Worm (Caenorhabditis elegans) whole organism, late embryonic: ENCODE measurements around the gene ndub-11.

Source experiments
- K02D7.2 ChIP-seq: sonication (generic microtip); optimal IDR thresholded peaks from 2 replicates; lab custom pipeline; 2017; ENCODE audit warnings: mild to moderate bottlenecking, missing genetic modification characterization, missing compliant biosample characterization
- K09A11.1 ChIP-seq: sonication (generic microtip); optimal IDR thresholded peaks from 2 replicates; lab custom pipeline; 2017; ENCODE audit warnings: antibody characterized with exemption, mild to moderate bottlenecking, missing genetic modification characterization, missing compliant biosample characterization; ENCODE audit not compliant: insufficient read depth
- T23F11.4 ChIP-seq: fragments of 200-800 bp; sonication (Bioruptor generic); optimal IDR thresholded peaks from 2 replicates; lab custom pipeline; 2018; ENCODE audit warnings: mild to moderate bottlenecking, missing genetic modification characterization, missing compliant biosample characterization
- Y22D7AL.16 ChIP-seq: sonication (generic microtip); optimal IDR thresholded peaks from 2 replicates; lab custom pipeline; 2016; ENCODE audit warnings: missing genetic modification characterization, missing compliant biosample characterization
- ahr-1 ChIP-seq: sonication (generic microtip); optimal IDR thresholded peaks from 2 replicates; lab custom pipeline; 2016; ENCODE audit warnings: missing genetic modification characterization, missing compliant biosample characterization
- ceh-18 ChIP-seq: sonication (generic microtip); optimal IDR thresholded peaks from 2 replicates; lab custom pipeline; 2016; ENCODE audit warnings: missing genetic modification characterization, missing compliant biosample characterization
- ceh-19 ChIP-seq: fragments of 200-800 bp; sonication (Bioruptor generic); optimal IDR thresholded peaks from 2 replicates; lab custom pipeline; 2018; ENCODE audit warnings: mild to moderate bottlenecking, missing genetic modification characterization, missing compliant biosample characterization
- ceh-2 ChIP-seq: sonication (generic microtip); optimal IDR thresholded peaks from 2 replicates; lab custom pipeline; 2016; ENCODE audit warnings: missing genotype, missing genetic modification characterization, missing compliant biosample characterization
- ceh-24 ChIP-seq: sonication (generic microtip); optimal IDR thresholded peaks from 2 replicates; lab custom pipeline; 2016; ENCODE audit warnings: mild to moderate bottlenecking, missing genetic modification characterization, missing compliant biosample characterization
- ceh-30 ChIP-seq: fragments of 150-350 bp; optimal IDR thresholded peaks from 2 replicates; lab custom pipeline; 2014; ENCODE audit warnings: missing biosample characterization, missing genetic modification characterization
- ceh-31 ChIP-seq: sonication (generic microtip); optimal IDR thresholded peaks from 2 replicates; lab custom pipeline; 2016; ENCODE audit warnings: missing genetic modification characterization, missing compliant biosample characterization
- ceh-34 ChIP-seq: sonication (generic microtip); optimal IDR thresholded peaks from 2 replicates; lab custom pipeline; 2016; ENCODE audit warnings: mild to moderate bottlenecking, missing genetic modification characterization, missing compliant biosample characterization
- ceh-48 ChIP-seq: sonication (generic microtip); optimal IDR thresholded peaks from 2 replicates; lab custom pipeline; 2016; ENCODE audit warnings: missing genetic modification characterization, inconsistent platforms, missing compliant biosample characterization
- ceh-6 ChIP-seq: fragments of 200-800 bp; sonication (Bioruptor generic); optimal IDR thresholded peaks from 2 replicates; lab custom pipeline; 2018; ENCODE audit warnings: mild to moderate bottlenecking, missing genetic modification characterization, missing compliant biosample characterization
- ceh-9 ChIP-seq: sonication (generic microtip); optimal IDR thresholded peaks from 2 replicates; lab custom pipeline; 2016; ENCODE audit warnings: mild to moderate bottlenecking, missing genetic modification characterization, inconsistent platforms, missing compliant biosample characterization
- dmd-4 ChIP-seq: sonication (generic microtip); optimal IDR thresholded peaks from 2 replicates; lab custom pipeline; 2016; ENCODE audit warnings: borderline replicate concordance, missing genetic modification characterization, missing compliant biosample characterization
- dve-1 ChIP-seq: sonication (generic microtip); optimal IDR thresholded peaks from 2 replicates; lab custom pipeline; 2017; ENCODE audit warnings: antibody characterized with exemption, mild to moderate bottlenecking, missing genetic modification characterization, missing compliant biosample characterization
- elt-4 ChIP-seq: sonication (generic microtip); optimal IDR thresholded peaks from 2 replicates; lab custom pipeline; 2016; ENCODE audit warnings: missing genetic modification characterization, missing compliant biosample characterization
- eyg-1 ChIP-seq: sonication (generic microtip); optimal IDR thresholded peaks from 2 replicates; lab custom pipeline; 2016; ENCODE audit warnings: missing genotype, missing genetic modification characterization, missing compliant biosample characterization
- fkh-10 ChIP-seq: fragments of 150-350 bp; optimal IDR thresholded peaks from 2 replicates; lab custom pipeline; 2014; ENCODE audit warnings: missing biosample characterization, missing genetic modification reagents, missing genetic modification characterization
- fkh-6 ChIP-seq: sonication (generic microtip); optimal IDR thresholded peaks from 2 replicates; lab custom pipeline; 2016; ENCODE audit warnings: missing genetic modification characterization, missing compliant biosample characterization
- gmeb-2 ChIP-seq: sonication (generic microtip); optimal IDR thresholded peaks from 2 replicates; lab custom pipeline; 2016; ENCODE audit warnings: missing genetic modification characterization, inconsistent platforms, missing compliant biosample characterization
- hlh-13 ChIP-seq: fragments of 200-800 bp; sonication (Bioruptor generic); optimal IDR thresholded peaks from 2 replicates; lab custom pipeline; 2018; ENCODE audit warnings: mild to moderate bottlenecking, missing genetic modification characterization, missing compliant biosample characterization
- hlh-30 ChIP-seq: sonication (generic microtip); optimal IDR thresholded peaks from 2 replicates; lab custom pipeline; 2017; ENCODE audit warnings: antibody characterized with exemption, missing genetic modification characterization, missing compliant biosample characterization; ENCODE audit not compliant: insufficient read depth
- hlh-6 ChIP-seq: sonication (generic microtip); optimal IDR thresholded peaks from 2 replicates; lab custom pipeline; 2016; ENCODE audit warnings: missing genotype, missing genetic modification characterization, missing compliant biosample characterization
- hlh-8 ChIP-seq: sonication (generic microtip); optimal IDR thresholded peaks from 2 replicates; lab custom pipeline; 2016; ENCODE audit warnings: missing genotype, missing genetic modification characterization, missing compliant biosample characterization
- lim-6 ChIP-seq: sonication (generic microtip); optimal IDR thresholded peaks from 2 replicates; lab custom pipeline; 2016; ENCODE audit warnings: missing genetic modification characterization, missing compliant biosample characterization
- lin-11 ChIP-seq: fragments of 200-800 bp; sonication (Bioruptor generic); optimal IDR thresholded peaks from 2 replicates; lab custom pipeline; 2018; ENCODE audit warnings: mild to moderate bottlenecking, missing genetic modification characterization, missing compliant biosample characterization
- madf-2 ChIP-seq: sonication (generic microtip); optimal IDR thresholded peaks from 2 replicates; lab custom pipeline; 2017; ENCODE audit warnings: missing genetic modification characterization, missing compliant biosample characterization
- mec-3 ChIP-seq: sonication (generic microtip); optimal IDR thresholded peaks from 2 replicates; lab custom pipeline; 2016; ENCODE audit warnings: borderline replicate concordance, missing genetic modification characterization, missing compliant biosample characterization
- npax-4 ChIP-seq: sonication (generic microtip); optimal IDR thresholded peaks from 2 replicates; lab custom pipeline; 2016; ENCODE audit warnings: missing genetic modification characterization, missing compliant biosample characterization
- pag-3 ChIP-seq: sonication (generic microtip); optimal IDR thresholded peaks from 2 replicates; lab custom pipeline; 2016; ENCODE audit warnings: missing compliant biosample characterization, missing genetic modification characterization, borderline replicate concordance
- pax-1 ChIP-seq: fragments of 150-350 bp; optimal IDR thresholded peaks from 2 replicates; lab custom pipeline; 2014; ENCODE audit warnings: missing biosample characterization, missing genetic modification characterization
- pha-2 ChIP-seq: sonication (generic microtip); optimal IDR thresholded peaks from 2 replicates; lab custom pipeline; 2017; ENCODE audit warnings: mild to moderate bottlenecking, missing genetic modification characterization, missing compliant biosample characterization
- pha-4 ChIP-seq: fragments of 150-350 bp; optimal IDR thresholded peaks from 2 replicates; lab custom pipeline; 2018; ENCODE audit warnings: missing biosample characterization, missing genetic modification reagents, missing genetic modification characterization
- pros-1 ChIP-seq: fragments of 150-350 bp; optimal IDR thresholded peaks from 2 replicates; lab custom pipeline; 2014; ENCODE audit warnings: missing biosample characterization, missing genetic modification reagents, missing genetic modification characterization
- rnt-1 ChIP-seq: sonication (generic microtip); optimal IDR thresholded peaks from 2 replicates; lab custom pipeline; 2016; ENCODE audit warnings: missing genetic modification characterization, missing compliant biosample characterization
- sox-4 ChIP-seq: sonication (generic microtip); optimal IDR thresholded peaks from 2 replicates; lab custom pipeline; 2017; ENCODE audit warnings: mild to moderate bottlenecking, missing genetic modification characterization, inconsistent platforms, missing compliant biosample characterization
- syd-9 ChIP-seq: sonication (generic microtip); optimal IDR thresholded peaks from 2 replicates; lab custom pipeline; 2016; ENCODE audit warnings: mild to moderate bottlenecking, missing genetic modification characterization, moderate library complexity, missing compliant biosample characterization
- tbx-7 ChIP-seq: sonication (generic microtip); optimal IDR thresholded peaks from 2 replicates; lab custom pipeline; 2016; ENCODE audit warnings: missing genotype, missing genetic modification characterization, missing compliant biosample characterization
- unc-86 ChIP-seq: sonication (generic microtip); optimal IDR thresholded peaks from 2 replicates; lab custom pipeline; 2016; ENCODE audit warnings: missing genetic modification characterization, missing compliant biosample characterization
- ztf-16 ChIP-seq: sonication (generic microtip); optimal IDR thresholded peaks from 2 replicates; lab custom pipeline; 2017; ENCODE audit warnings: missing genetic modification characterization, missing compliant biosample characterization

Gene ndub-11

ce11 chrIV:8159995-8160394 is 30.0 kb upstream of the ndub-11 start:
- no peak for TF ChIP-seq ceh-6 (GFP tag; lab: Kevin White, UChicago)
- TF ChIP-seq, all 69 proteins: peak for 0

- TF ChIP-seq pha-2 (tag; lab: Kevin White, UChicago) = no peak
- TF ChIP-seq madf-2 (tag; lab: Kevin White, UChicago) = no peak
- no peak for TF ChIP-seq ceh-24 (tag; lab: Kevin White, UChicago)
- no peak for TF ChIP-seq pha-4 (tag; lab: Kevin White, UChicago)
- no peak for TF ChIP-seq ceh-18 (tag; lab: Kevin White, UChicago)
- no peak for TF ChIP-seq eyg-1 (tag; lab: Kevin White, UChicago)
- no peak for TF ChIP-seq ceh-19 (GFP tag; lab: Kevin White, UChicago)
- no peak for TF ChIP-seq rnt-1 (tag; lab: Kevin White, UChicago)
- no peak for TF ChIP-seq hlh-6 (tag; lab: Kevin White, UChicago)
- no peak for TF ChIP-seq K09A11.1 (tag; lab: Kevin White, UChicago)
- no peak for TF ChIP-seq ceh-2 (tag; lab: Kevin White, UChicago)
- no peak for TF ChIP-seq dve-1 (tag; lab: Kevin White, UChicago)
- TF ChIP-seq gmeb-2 (tag; lab: Kevin White, UChicago) = no peak
- no peak for TF ChIP-seq pax-1 (tag; lab: Kevin White, UChicago)
- TF ChIP-seq ceh-9 = no peak
- TF ChIP-seq lim-6 = no peak
- TF ChIP-seq hlh-8 (tag; lab: Kevin White, UChicago) = no peak
- TF ChIP-seq Y22D7AL.16 (tag; lab: Kevin White, UChicago) = no peak
These were observed 29.1 kb upstream of the ndub-11 start, which contains the start of gene faah-1 for ce11 chrIV:8159087-8159486. TSS of gene faah-1 (plus strand) at chrIV:8159387.

DNA sequence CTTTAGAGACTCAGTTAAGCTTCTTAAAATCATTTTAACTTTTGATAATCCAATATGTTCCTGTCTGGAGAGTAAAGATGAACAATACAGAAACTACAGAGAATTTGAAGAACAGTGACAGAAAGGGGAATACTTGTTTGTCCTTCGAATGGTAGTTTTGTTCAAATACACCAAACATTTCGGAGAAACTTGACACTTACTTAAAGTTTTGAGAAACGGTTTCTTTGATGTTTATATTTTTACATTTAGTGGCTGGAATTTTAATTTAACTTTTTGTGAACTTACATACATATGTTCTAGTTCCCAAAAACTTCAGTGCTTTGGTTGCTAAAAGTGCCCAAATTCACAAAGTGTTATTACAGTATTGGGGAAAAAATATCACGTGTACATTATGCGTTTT is 27.1 kb upstream of the ndub-11 start, which contains the start of gene B0218.5:
B0218.5 (minus strand) TSS at position 101 of the 400 bp plus-strand sequence.
- no peak for TF ChIP-seq tbx-7 (tag; lab: Kevin White, UChicago)
- no peak for TF ChIP-seq ceh-34 (tag; lab: Kevin White, UChicago)
- no peak for TF ChIP-seq pha-2 (tag; lab: Kevin White, UChicago)
- no peak for TF ChIP-seq pax-1 (tag; lab: Kevin White, UChicago)
- no peak for TF ChIP-seq ceh-30 (tag; lab: Kevin White, UChicago)
- no peak for TF ChIP-seq sox-4
- TF ChIP-seq fkh-6 (tag; lab: Kevin White, UChicago) = no peak
- TF ChIP-seq ceh-2 (tag; lab: Kevin White, UChicago) = no peak
- no peak for TF ChIP-seq ztf-16 (tag; lab: Kevin White, UChicago)
- no peak for TF ChIP-seq lin-11 (tag; lab: Kevin White, UChicago)
- TF ChIP-seq ceh-9 = no peak
- no peak for TF ChIP-seq T23F11.4 (GFP tag; lab: Kevin White, UChicago)
- TF ChIP-seq syd-9 (tag; lab: Kevin White, UChicago) = no peak
- no peak for TF ChIP-seq Y22D7AL.16 (tag; lab: Kevin White, UChicago)
- TF ChIP-seq mec-3 (tag; lab: Kevin White, UChicago) = no peak
- no peak for TF ChIP-seq dve-1 (tag; lab: Kevin White, UChicago)
- TF ChIP-seq dmd-4 (tag; lab: Kevin White, UChicago) = no peak
- TF ChIP-seq hlh-6 (tag; lab: Kevin White, UChicago) = no peak
- no peak for TF ChIP-seq rnt-1 (tag; lab: Kevin White, UChicago)
- TF ChIP-seq fkh-10 (GFP tag; lab: Kevin White, UChicago) = no peak
- TF ChIP-seq, all 69 proteins: peak for 0

ce11 chrIV:8154966-8155365 is 24.9 kb upstream of the ndub-11 start:
- TF ChIP-seq ceh-31 (no peak), ahr-1 (tag; lab: Kevin White, UChicago) (no peak), sox-4 (no peak)

ce11 chrIV:8153163-8153562 is 23.1 kb upstream of the ndub-11 start:
- TF ChIP-seq pag-3 (tag; lab: Kevin White, UChicago) (no peak), Y22D7AL.16 (tag; lab: Kevin White, UChicago) (no peak), ceh-2 (tag; lab: Kevin White, UChicago) (no peak), K02D7.2 (tag; lab: Kevin White, UChicago) (no peak), elt-4 (tag; lab: Kevin White, UChicago) (no peak), unc-86 (no peak), hlh-13 (GFP tag; lab: Kevin White, UChicago) (no peak), pros-1 (tag; lab: Kevin White, UChicago) (no peak), ahr-1 (tag; lab: Kevin White, UChicago) (no peak), ceh-18 (tag; lab: Kevin White, UChicago) (no peak), hlh-30 (tag; lab: Kevin White, UChicago) (no peak), K09A11.1 (tag; lab: Kevin White, UChicago) (no peak), npax-4 (no peak), ztf-16 (tag; lab: Kevin White, UChicago) (no peak), tbx-7 (tag; lab: Kevin White, UChicago) (no peak), ceh-48 (tag; lab: Kevin White, UChicago) (no peak)
